Fruit fly (Drosophila melanogaster) whole organism, prepupa: ENCODE data around the gene rdx.

ENCODE experiments used
- Blimp-1 ChIP-seq: fragments of 200-800 bp; sonication (Bioruptor generic); optimal IDR thresholded peaks from 3 replicates; lab custom pipeline; 2017; ENCODE audit warnings: missing biosample characterization, missing genetic modification characterization, mild to moderate bottlenecking, moderate library complexity, missing genetic modification reagents
- CG10631 ChIP-seq: fragments of 200-800 bp; sonication (Bioruptor generic); optimal IDR thresholded peaks from 2 replicates; lab custom pipeline; 2016; ENCODE audit warnings: missing biosample characterization, missing genetic modification characterization
- CG11762 ChIP-seq: fragments of 200-800 bp; sonication (Bioruptor generic); optimal IDR thresholded peaks from 3 replicates; lab custom pipeline; 2016; ENCODE audit warnings: missing biosample characterization, missing genetic modification characterization; ENCODE audit not compliant: insufficient read depth
- CG11902 ChIP-seq: fragments of 200-800 bp; sonication (Bioruptor generic); optimal IDR thresholded peaks from 3 replicates; lab custom pipeline; 2016; ENCODE audit warnings: missing biosample characterization, missing genetic modification characterization
- CG15336 ChIP-seq: fragments of 200-800 bp; sonication (Bioruptor generic); IDR thresholded peaks from 2 replicates; pipeline ENCODE4 v1.3.6; 2022; ENCODE audit warnings: missing biosample characterization, missing genetic modification characterization
- CG16779 ChIP-seq: fragments of 200-800 bp; sonication (Bioruptor generic); optimal IDR thresholded peaks from 3 replicates; lab custom pipeline; 2017; ENCODE audit warnings: missing biosample characterization, mild to moderate bottlenecking, missing genetic modification characterization
- CG3032 ChIP-seq: fragments of 200-800 bp; optimal IDR thresholded peaks from 2 replicates; lab custom pipeline; 2019; ENCODE audit warnings: missing biosample characterization, mild to moderate bottlenecking, missing genetic modification characterization, moderate library complexity
- CG31627 ChIP-seq: fragments of 200-800 bp; sonication (Bioruptor generic); optimal IDR thresholded peaks from 3 replicates; lab custom pipeline; 2016; ENCODE audit warnings: missing biosample characterization, missing genetic modification characterization
- CG34406 ChIP-seq: fragments of 200-800 bp; sonication (Bioruptor generic); optimal IDR thresholded peaks from 3 replicates; lab custom pipeline; 2016; ENCODE audit warnings: missing biosample characterization, missing genetic modification characterization
- CG3919 ChIP-seq: fragments of 200-800 bp; sonication (Bioruptor generic); optimal IDR thresholded peaks from 3 replicates; lab custom pipeline; 2016; ENCODE audit warnings: missing biosample characterization, missing genetic modification characterization
- CG6163 ChIP-seq: fragments of 200-800 bp; sonication (Bioruptor generic); IDR thresholded peaks from 3 replicates; pipeline ENCODE4 v1.3.6; 2022; ENCODE audit warnings: missing biosample characterization, missing genetic modification characterization
- CG6276 ChIP-seq: fragments of 200-800 bp; sonication (Bioruptor generic); optimal IDR thresholded peaks from 2 replicates; lab custom pipeline; 2017; ENCODE audit warnings: missing biosample characterization, mild to moderate bottlenecking, missing genetic modification characterization
- CG6792 ChIP-seq: fragments of 200-800 bp; sonication (Bioruptor generic); optimal IDR thresholded peaks from 3 replicates; lab custom pipeline; 2016; ENCODE audit warnings: missing biosample characterization, missing genetic modification characterization
- CG7368 ChIP-seq: fragments of 200-800 bp; sonication (Bioruptor generic); optimal IDR thresholded peaks from 3 replicates; lab custom pipeline; 2016; ENCODE audit warnings: missing biosample characterization, missing genetic modification characterization
- CG8632 ChIP-seq: fragments of 200-800 bp; sonication (Bioruptor generic); optimal IDR thresholded peaks from 3 replicates; lab custom pipeline; 2016; ENCODE audit warnings: missing biosample characterization, missing genetic modification characterization
- CG9139 ChIP-seq: fragments of 200-800 bp; sonication (Bioruptor generic); optimal IDR thresholded peaks from 3 replicates; lab custom pipeline; 2017; ENCODE audit warnings: missing biosample characterization, mild to moderate bottlenecking, missing genetic modification characterization
- Eip75B ChIP-seq: fragments of 200-800 bp; sonication (Bioruptor generic); optimal IDR thresholded peaks from 3 replicates; lab custom pipeline; 2016; ENCODE audit warnings: missing biosample characterization, missing genetic modification characterization
- Eip78C ChIP-seq: fragments of 200-800 bp; sonication (Bioruptor generic); peaks from one replicate; lab custom pipeline; 2016; ENCODE audit warnings: missing biosample characterization, missing genetic modification characterization
- Eip93F ChIP-seq: fragments of 200-800 bp; sonication (Bioruptor generic); optimal IDR thresholded peaks from 2 replicates; lab custom pipeline; 2016; ENCODE audit warnings: missing biosample characterization, mild to moderate bottlenecking, missing genetic modification characterization
- Ets21C ChIP-seq: fragments of 200-800 bp; sonication (Bioruptor generic); optimal IDR thresholded peaks from 3 replicates; lab custom pipeline; 2016; ENCODE audit warnings: missing biosample characterization, missing genetic modification characterization
- Gug ChIP-seq: fragments of 200-800 bp; sonication (Bioruptor generic); IDR thresholded peaks from 2 replicates; pipeline ENCODE4 v1.3.6; 2022; ENCODE audit warnings: missing biosample characterization, missing genetic modification characterization
- Hr38 ChIP-seq: sonication (Bioruptor generic); optimal IDR thresholded peaks from 2 replicates; lab custom pipeline; 2016; ENCODE audit warnings: missing biosample characterization, missing genetic modification characterization
- Hr39 ChIP-seq: fragments of 200-800 bp; sonication (Bioruptor generic); optimal IDR thresholded peaks from 2 replicates; lab custom pipeline; 2016; ENCODE audit warnings: missing biosample characterization, missing genetic modification characterization
- Hr4 ChIP-seq: fragments of 200-800 bp; sonication (Bioruptor generic); optimal IDR thresholded peaks from 3 replicates; lab custom pipeline; 2016; ENCODE audit warnings: missing biosample characterization, missing genetic modification characterization
- Lpt ChIP-seq: fragments of 200-800 bp; sonication (Bioruptor generic); optimal IDR thresholded peaks from 3 replicates; lab custom pipeline; 2016; ENCODE audit warnings: missing biosample characterization, missing genetic modification characterization
- Met ChIP-seq: fragments of 200-800 bp; sonication (Bioruptor generic); optimal IDR thresholded peaks from 3 replicates; lab custom pipeline; 2016; ENCODE audit warnings: missing biosample characterization, missing genetic modification characterization
- OdsH ChIP-seq: fragments of 200-800 bp; sonication (Bioruptor generic); optimal IDR thresholded peaks from 3 replicates; lab custom pipeline; 2016; ENCODE audit warnings: missing biosample characterization, missing genetic modification characterization
- Sox102F ChIP-seq: fragments of 200-800 bp; sonication (Bioruptor generic); optimal IDR thresholded peaks from 2 replicates; lab custom pipeline; 2016; ENCODE audit warnings: missing biosample characterization, mild to moderate bottlenecking, missing genetic modification characterization
- Sox14 ChIP-seq: fragments of 200-800 bp; sonication (Bioruptor generic); optimal IDR thresholded peaks from 3 replicates; lab custom pipeline; 2016; ENCODE audit warnings: missing biosample characterization, missing genetic modification characterization
- Sox15 ChIP-seq: fragments of 200-800 bp; sonication (Bioruptor generic); optimal IDR thresholded peaks from 3 replicates; lab custom pipeline; 2016; ENCODE audit warnings: missing biosample characterization, missing genetic modification characterization
- achi ChIP-seq: fragments of 200-800 bp; sonication (Bioruptor generic); optimal IDR thresholded peaks from 3 replicates; lab custom pipeline; 2016; ENCODE audit warnings: missing biosample characterization, missing genetic modification characterization
- acj6 ChIP-seq: fragments of 200-800 bp; sonication (Bioruptor generic); optimal IDR thresholded peaks from 3 replicates; lab custom pipeline; 2016; ENCODE audit warnings: missing biosample characterization, missing genetic modification characterization
- cyc ChIP-seq: fragments of 200-800 bp; sonication (Bioruptor generic); optimal IDR thresholded peaks from 3 replicates; lab custom pipeline; 2016; ENCODE audit warnings: missing biosample characterization, missing genetic modification characterization
- dsx ChIP-seq: fragments of 200-800 bp; optimal IDR thresholded peaks from 3 replicates; lab custom pipeline; 2019; ENCODE audit warnings: missing biosample characterization, mild to moderate bottlenecking, missing genetic modification characterization, moderate library complexity; ENCODE audit not compliant: poor library complexity, severe bottlenecking
- esn ChIP-seq: fragments of 200-800 bp; sonication (Bioruptor generic); optimal IDR thresholded peaks from 2 replicates; lab custom pipeline; 2016; ENCODE audit warnings: missing biosample characterization, mild to moderate bottlenecking, missing genetic modification characterization, moderate library complexity
- fd85E ChIP-seq: fragments of 200-800 bp; sonication (Bioruptor generic); optimal IDR thresholded peaks from 3 replicates; lab custom pipeline; 2016; ENCODE audit warnings: missing biosample characterization, missing genetic modification characterization
- fkh ChIP-seq: fragments of 200-800 bp; sonication (Bioruptor generic); optimal IDR thresholded peaks from 3 replicates; lab custom pipeline; 2017; ENCODE audit warnings: missing biosample characterization, mild to moderate bottlenecking, missing genetic modification characterization, moderate library complexity
- net ChIP-seq: fragments of 200-800 bp; sonication (Bioruptor generic); optimal IDR thresholded peaks from 3 replicates; lab custom pipeline; 2016; ENCODE audit warnings: missing biosample characterization, missing genetic modification characterization
- pdm3 ChIP-seq: fragments of 200-800 bp; sonication (Bioruptor generic); optimal IDR thresholded peaks from 3 replicates; lab custom pipeline; 2016; ENCODE audit warnings: missing biosample characterization, missing genetic modification characterization
- salr ChIP-seq, 2 experiments: fragments of 200-800 bp; sonication (Bioruptor generic); optimal IDR thresholded peaks; 3 replicates each; lab custom pipeline; 2016 to 2018; ENCODE audit warnings: missing biosample characterization in 2 of 2, missing genetic modification characterization in 2 of 2, mild to moderate bottlenecking in 1 of 2
- spab ChIP-seq: fragments of 200-800 bp; sonication (Bioruptor generic); optimal IDR thresholded peaks from 2 replicates; lab custom pipeline; 2017; ENCODE audit warnings: missing biosample characterization, mild to moderate bottlenecking, missing genetic modification characterization, missing genetic modification reagents
- ss ChIP-seq, 2 experiments: fragments of 200-800 bp; sonication (Bioruptor generic); optimal IDR thresholded peaks; 2 replicates in 1 of 2; 3 replicates in 1 of 2; lab custom pipeline; 2017 to 2018; ENCODE audit warnings: mild to moderate bottlenecking in 2 of 2, missing biosample characterization in 2 of 2, missing genetic modification characterization in 2 of 2, moderate library complexity in 1 of 2
- svp ChIP-seq: fragments of 200-800 bp; sonication (Bioruptor generic); peaks from one replicate; lab custom pipeline; 2016; ENCODE audit warnings: missing biosample characterization, missing genetic modification characterization
- topi ChIP-seq: fragments of 200-800 bp; sonication (Bioruptor generic); optimal IDR thresholded peaks from 3 replicates; lab custom pipeline; 2016; ENCODE audit warnings: missing biosample characterization, missing genetic modification characterization

The rdx gene

dm6 chr3R:14041036-14041435, 9.2 kb upstream of the rdx start:
- TF ChIP-seq CG31627 (GFP tag; lab: Kevin White, UChicago) (peak; percentile 29), CG3919 (GFP tag; lab: Kevin White, UChicago) (no peak), Sox14 (GFP tag; lab: Kevin White, UChicago) (peak; percentile 7), Eip78C (peak; percentile 49), CG6163 (GFP tag; lab: Robert Waterston, UW) (no peak), cyc (GFP tag; lab: Kevin White, UChicago) (no peak), acj6 (GFP tag; lab: Kevin White, UChicago) (peak; percentile 40), pdm3 (peak; percentile 30), Sox102F (GFP tag; lab: Kevin White, UChicago) (peak; percentile 5), OdsH (GFP tag; lab: Kevin White, UChicago) (peak; percentile 33), Met (peak; percentile 8), CG9139 (GFP tag; lab: Kevin White, UChicago) (no peak), dsx (GFP tag; lab: Kevin White, UChicago) (no peak), Hr39 (GFP tag; lab: Kevin White, UChicago) (peak; percentile 30), CG34406 (GFP tag; lab: Kevin White, UChicago) (peak; percentile 22), esn (GFP tag; lab: Kevin White, UChicago) (peak; percentile 5)

- no peak for TF ChIP-seq CG3032 (tag; lab: Kevin White, UChicago)
- no peak for TF ChIP-seq Ets21C (GFP tag; lab: Kevin White, UChicago)
- no peak for TF ChIP-seq Gug (GFP tag; lab: Robert Waterston, UW)
- no peak for TF ChIP-seq Sox15 (GFP tag; lab: Kevin White, UChicago)
- no peak for TF ChIP-seq CG34406 (GFP tag; lab: Kevin White, UChicago)
- TF ChIP-seq fd85E (GFP tag; lab: Kevin White, UChicago): no peak
- TF ChIP-seq CG6163 (GFP tag; lab: Robert Waterston, UW): no peak
- no peak for TF ChIP-seq CG11902
- TF ChIP-seq CG7368 (GFP tag; lab: Kevin White, UChicago): no peak
- no peak for TF ChIP-seq CG6276 (GFP tag; lab: Kevin White, UChicago)
- TF ChIP-seq Lpt (GFP tag; lab: Kevin White, UChicago): no peak
- no peak for TF ChIP-seq dsx (GFP tag; lab: Kevin White, UChicago)
- no peak for TF ChIP-seq CG6792 (GFP tag; lab: Kevin White, UChicago)
- no peak for TF ChIP-seq Hr4 (GFP tag; lab: Kevin White, UChicago)
- no peak for TF ChIP-seq spab (GFP tag; lab: Kevin White, UChicago)
- no peak for TF ChIP-seq pdm3
- no peak for TF ChIP-seq CG8632
- TF ChIP-seq ss (GFP tag; optimal IDR thresholded peaks at IDR 0.05; lab: Kevin White, UChicago): no peak
- TF ChIP-seq, all 60 proteins: peak for 0
Observed at dm6 chr3R:14037330-14037729, 5.5 kb upstream of the rdx start.

- TF ChIP-seq CG7368 (GFP tag; lab: Kevin White, UChicago) (peak; percentile 24), Ets21C (GFP tag; lab: Kevin White, UChicago) (peak; percentile 28), CG6163 (GFP tag; lab: Robert Waterston, UW) (0 out of 3 replicates have a peak, but pooled peaks have one; percentile 13), fkh (GFP tag; lab: Kevin White, UChicago) (peak; percentile 11), CG11762 (GFP tag; lab: Kevin White, UChicago) (no peak), ss (GFP tag; optimal IDR thresholded peaks at IDR 0.05; lab: Kevin White, UChicago) (no peak), CG31627 (GFP tag; lab: Kevin White, UChicago) (peak; percentile 47), topi (peak; percentile 37), fd85E (GFP tag; lab: Kevin White, UChicago) (no peak), CG10631 (peak; percentile 52), Sox15 (GFP tag; lab: Kevin White, UChicago) (peak; percentile 8), Met (no peak), salr (GFP tag; optimal IDR thresholded peaks at IDR 0.05; lab: Kevin White, UChicago) (peak in 1 of 2 experiments; percentile 22), Blimp-1 (GFP tag; lab: Kevin White, UChicago) (no peak), net (GFP tag; lab: Kevin White, UChicago) (no peak), achi (peak; percentile 28), CG15336 (GFP tag; lab: Robert Waterston, UW) (no peak), CG8632 (no peak), OdsH (GFP tag; lab: Kevin White, UChicago) (peak; percentile 48), CG9139 (GFP tag; lab: Kevin White, UChicago) (no peak), Hr4 (GFP tag; lab: Kevin White, UChicago) (peak; percentile 59), Eip75B (GFP tag; lab: Kevin White, UChicago) (peak; percentile 43), CG16779 (tag; lab: Kevin White, UChicago) (no peak), dsx (GFP tag; lab: Kevin White, UChicago) (no peak), Sox102F (GFP tag; lab: Kevin White, UChicago) (no peak), CG11902 (no peak), Eip93F (no peak), Gug (GFP tag; lab: Robert Waterston, UW) (no peak), Hr38 (GFP tag; lab: Kevin White, UChicago) (no peak), svp (GFP tag; lab: Kevin White, UChicago) (no peak)
Observed at dm6 chr3R:14035924-14036448, 4.1 kb upstream of the rdx start, which contains the start of gene CG9922. Gene CG9922, minus strand, starts transcription at chr3R:14036398.
